Worm (Caenorhabditis elegans) whole organism, L4 larva: ENCODE measurements around the gene str-262.
"Not testable (repeated sequence)": the region's sequence is repeated elsewhere in the genome, so short reads cannot be mapped to it uniquely, and the experiment has no call there.

Experiments used
- D1046.2 ChIP-seq: fragments of 200-800 bp; sonication (Bioruptor generic); IDR thresholded peaks from 2 replicates; pipeline ENCODE4 v1.3.6; 2022; ENCODE audit warnings: missing genetic modification characterization, missing compliant biosample characterization
- F10B5.3 ChIP-seq: sonication (generic microtip); optimal IDR thresholded peaks from 2 replicates; lab custom pipeline; 2016; ENCODE audit warnings: mild to moderate bottlenecking, missing genetic modification characterization, missing compliant biosample characterization
- F26F4.8 ChIP-seq: fragments of 200-800 bp; sonication (Bioruptor generic); conservative IDR thresholded peaks from 2 replicates; pipeline ENCODE4 v1.3.6; 2022; ENCODE audit warnings: missing genetic modification characterization, missing compliant biosample characterization
- Y105C5A.15 ChIP-seq: fragments of 200-800 bp; sonication (Bioruptor generic); IDR thresholded peaks from 2 replicates; pipeline ENCODE4 v1.3.6; 2022; ENCODE audit warnings: missing genetic modification characterization, missing compliant biosample characterization
- Y48G9A.11 ChIP-seq: fragments of 200-800 bp; sonication (Bioruptor generic); IDR thresholded peaks from 2 replicates; pipeline ENCODE4 v1.3.6; 2022; ENCODE audit warnings: missing genetic modification reagents, missing genetic modification characterization, missing compliant biosample characterization
- Y75B8A.6 ChIP-seq: fragments of 200-800 bp; sonication (Bioruptor generic); IDR thresholded peaks from 2 replicates; pipeline ENCODE4 v1.3.6; 2022; ENCODE audit warnings: missing genetic modification reagents, missing genetic modification characterization, missing compliant biosample characterization
- aha-1 ChIP-seq: fragments of 150-350 bp; peaks from one replicate; lab custom pipeline; 2014; ENCODE audit warnings: missing biosample characterization, missing genetic modification characterization
- arid-1 ChIP-seq: fragments of 200-800 bp; sonication (Bioruptor generic); conservative IDR thresholded peaks from 2 replicates; pipeline ENCODE4 v1.3.6; 2022; ENCODE audit warnings: missing genetic modification reagents, missing genetic modification characterization, missing compliant biosample characterization
- attf-4 ChIP-seq: sonication (generic microtip); optimal IDR thresholded peaks from 3 replicates; lab custom pipeline; 2017; ENCODE audit warnings: missing biosample characterization, missing genetic modification characterization
- ceh-82 ChIP-seq: sonication (generic microtip); optimal IDR thresholded peaks from 2 replicates; lab custom pipeline; 2017; ENCODE audit warnings: missing biosample characterization, missing genetic modification characterization
- cey-2 ChIP-seq: sonication (generic microtip); optimal IDR thresholded peaks from 3 replicates; lab custom pipeline; 2017; ENCODE audit warnings: missing genetic modification characterization, mild to moderate bottlenecking, missing compliant biosample characterization, antibody characterized with exemption, borderline replicate concordance; ENCODE audit not compliant: insufficient read depth
- ctbp-1 ChIP-seq: fragments of 200-800 bp; sonication (Bioruptor generic); IDR thresholded peaks from 2 replicates; pipeline ENCODE4 v1.3.6; 2022; ENCODE audit warnings: missing genetic modification reagents, missing genetic modification characterization, missing compliant biosample characterization
- daf-12 ChIP-seq: fragments of 150-350 bp; optimal IDR thresholded peaks from 2 replicates; lab custom pipeline; 2014; ENCODE audit warnings: missing biosample characterization, missing genetic modification reagents, missing genetic modification characterization
- daf-8 ChIP-seq: fragments of 200-800 bp; sonication (Bioruptor generic); IDR thresholded peaks from 2 replicates; pipeline ENCODE4 v1.3.6; 2022; ENCODE audit warnings: missing genetic modification characterization, missing compliant biosample characterization
- dmd-6 ChIP-seq: fragments of 200-800 bp; sonication (Bioruptor generic); IDR thresholded peaks from 2 replicates; pipeline ENCODE4 v1.3.6; 2022; ENCODE audit warnings: missing genetic modification reagents, missing genetic modification characterization, missing compliant biosample characterization
- dmd-8 ChIP-seq: fragments of 200-800 bp; sonication (Bioruptor generic); IDR thresholded peaks from 2 replicates; pipeline ENCODE4 v1.3.6; 2022; ENCODE audit warnings: missing genetic modification characterization, missing compliant biosample characterization
- dmd-9 ChIP-seq: fragments of 200-800 bp; sonication (Bioruptor generic); IDR thresholded peaks from 2 replicates; pipeline ENCODE4 v1.3.6; 2022; ENCODE audit warnings: missing genetic modification reagents, missing genetic modification characterization, missing compliant biosample characterization
- dpl-1 ChIP-seq: fragments of 150-350 bp; optimal IDR thresholded peaks from 2 replicates; lab custom pipeline; 2014; ENCODE audit warnings: missing biosample characterization, missing genetic modification reagents, missing genetic modification characterization
- duxl-1 ChIP-seq: sonication (generic microtip); optimal IDR thresholded peaks from 2 replicates; lab custom pipeline; 2016; ENCODE audit warnings: mild to moderate bottlenecking, missing genetic modification characterization, moderate library complexity, missing compliant biosample characterization; ENCODE audit not compliant: poor library complexity
- dve-1 ChIP-seq: sonication (generic microtip); optimal IDR thresholded peaks from 2 replicates; lab custom pipeline; 2017; ENCODE audit warnings: antibody characterized with exemption, mild to moderate bottlenecking, missing genetic modification characterization, missing compliant biosample characterization; ENCODE audit not compliant: insufficient read depth
- hlh-11 ChIP-seq: fragments of 200-800 bp; sonication (Bioruptor generic); optimal IDR thresholded peaks from 2 replicates; lab custom pipeline; 2018; ENCODE audit warnings: mild to moderate bottlenecking, missing genetic modification characterization, missing compliant biosample characterization
- hlh-30 ChIP-seq: sonication (generic microtip); optimal IDR thresholded peaks from 2 replicates; lab custom pipeline; 2017; ENCODE audit warnings: antibody characterized with exemption, mild to moderate bottlenecking, missing genetic modification characterization, missing compliant biosample characterization; ENCODE audit not compliant: insufficient read depth
- hmg-1.1 ChIP-seq: fragments of 200-800 bp; sonication (Bioruptor generic); IDR thresholded peaks from 2 replicates; pipeline ENCODE4 v1.3.6; 2022; ENCODE audit warnings: missing genetic modification reagents, missing genetic modification characterization, missing compliant biosample characterization
- lim-7 ChIP-seq: fragments of 200-800 bp; sonication (Bioruptor generic); IDR thresholded peaks from 2 replicates; pipeline ENCODE4 v1.3.6; 2022; ENCODE audit warnings: missing genetic modification characterization, missing compliant biosample characterization
- lin-1 ChIP-seq: fragments of 200-800 bp; sonication (Bioruptor generic); IDR thresholded peaks from 2 replicates; pipeline ENCODE4 v1.3.6; 2022; ENCODE audit warnings: missing genetic modification reagents, missing genetic modification characterization, missing compliant biosample characterization
- lin-29 ChIP-seq: fragments of 200-800 bp; sonication (Bioruptor generic); IDR thresholded peaks from 2 replicates; pipeline ENCODE4 v1.3.6; 2022; ENCODE audit warnings: missing genetic modification reagents, missing genetic modification characterization, missing compliant biosample characterization
- lir-3 ChIP-seq: sonication (generic microtip); optimal IDR thresholded peaks from 2 replicates; lab custom pipeline; 2016; ENCODE audit warnings: mild to moderate bottlenecking, missing genetic modification characterization, missing compliant biosample characterization
- madf-9 ChIP-seq: fragments of 200-800 bp; sonication (Bioruptor generic); conservative IDR thresholded peaks from 2 replicates; pipeline ENCODE4 v1.3.6; 2022; ENCODE audit warnings: missing genetic modification reagents, missing genetic modification characterization, missing compliant biosample characterization
- nhr-111 ChIP-seq: fragments of 200-800 bp; sonication (Bioruptor generic); optimal IDR thresholded peaks from 2 replicates; lab custom pipeline; 2018; ENCODE audit warnings: mild to moderate bottlenecking, missing genetic modification characterization, missing compliant biosample characterization
- nhr-41 ChIP-seq: fragments of 200-800 bp; sonication (Bioruptor generic); IDR thresholded peaks from 2 replicates; pipeline ENCODE4 v1.3.6; 2022; ENCODE audit warnings: missing genetic modification reagents, missing genetic modification characterization, missing compliant biosample characterization
- pha-4 ChIP-seq, 2 experiments: fragments of 150-350 bp in 1 of 2; fragments of 200-800 bp in 1 of 2; sonication (Bioruptor generic) in 1 of 2; IDR thresholded peaks in 1 of 2; optimal IDR thresholded peaks in 1 of 2; 2 replicates each; pipeline versions ENCODE4 v1.3.6 to Lab custom; 2014 to 2022; ENCODE audit warnings: missing genetic modification characterization in 2 of 2, missing genetic modification reagents in 2 of 2, missing biosample characterization in 1 of 2, missing compliant biosample characterization in 1 of 2
- php-3 ChIP-seq: fragments of 200-800 bp; sonication (Bioruptor generic); IDR thresholded peaks from 2 replicates; pipeline ENCODE4 v1.3.6; 2022; ENCODE audit warnings: missing genetic modification reagents, missing genetic modification characterization, missing compliant biosample characterization
- sdz-12 ChIP-seq: fragments of 200-800 bp; sonication (Bioruptor generic); optimal IDR thresholded peaks from 2 replicates; lab custom pipeline; 2018; ENCODE audit warnings: mild to moderate bottlenecking, missing genetic modification characterization, missing compliant biosample characterization
- snpc-4 ChIP-seq: fragments of 150-350 bp; optimal IDR thresholded peaks from 2 replicates; lab custom pipeline; 2014; ENCODE audit warnings: missing biosample characterization, missing genetic modification characterization
- tra-1 ChIP-seq: fragments of 200-800 bp; sonication (Bioruptor generic); IDR thresholded peaks from 2 replicates; pipeline ENCODE4 v1.3.6; 2022; ENCODE audit warnings: missing genetic modification reagents, missing genetic modification characterization, missing compliant biosample characterization
- unc-39 ChIP-seq: sonication (generic microtip); optimal IDR thresholded peaks from 2 replicates; lab custom pipeline; 2017; ENCODE audit warnings: missing biosample characterization, missing genetic modification characterization
- vab-7 ChIP-seq: fragments of 200-800 bp; sonication (Bioruptor generic); IDR thresholded peaks from 2 replicates; pipeline ENCODE4 v1.3.6; 2022; ENCODE audit warnings: missing genetic modification reagents, missing genetic modification characterization, missing compliant biosample characterization

Gene str-262

ce11 chrV:722889-723288 lies 29.7 kb downstream of the str-262 start:
- no peak for TF ChIP-seq madf-9
- peak; percentile 95 for TF ChIP-seq aha-1 (tag; lab: Kevin White, UChicago)

- no peak for TF ChIP-seq ceh-82 (tag; lab: Kevin White, UChicago)
- no peak for TF ChIP-seq F10B5.3 (tag; lab: Kevin White, UChicago)
- TF ChIP-seq nhr-111 (GFP tag; lab: Kevin White, UChicago), result no peak
- TF ChIP-seq lin-29 (GFP tag; lab: Robert Waterston, UW), result no peak
- TF ChIP-seq snpc-4 (tag; lab: Kevin White, UChicago), result no peak
- no peak for TF ChIP-seq cey-2 (tag; lab: Kevin White, UChicago)
Observed at ce11 chrV:719731-720130, 32.8 kb downstream of the str-262 start, which contains the start of gene srbc-40. srbc-40 (minus strand) TSS chrV:719831.

- no peak for TF ChIP-seq dpl-1 (GFP tag; lab: Kevin White, UChicago)
- no peak for TF ChIP-seq hlh-30
- no peak for TF ChIP-seq duxl-1
- TF ChIP-seq dmd-8 (GFP tag; lab: Robert Waterston, UW), result no peak
- no peak for TF ChIP-seq sdz-12 (GFP tag; lab: Kevin White, UChicago)
- no peak for TF ChIP-seq aha-1 (tag; lab: Kevin White, UChicago)
- no peak for TF ChIP-seq lir-3 (tag; lab: Kevin White, UChicago)
- TF ChIP-seq dmd-9 (GFP tag; lab: Robert Waterston, UW), result no peak
- TF ChIP-seq unc-39 (tag; lab: Kevin White, UChicago), result no peak
Observed at ce11 chrV:712882-713281, 39.7 kb downstream of the str-262 start, which contains the start of gene cyp-33C11. cyp-33C11 (minus strand) TSS chrV:712982.

- TF ChIP-seq attf-4 (no peak), dve-1 (tag; lab: Kevin White, UChicago) (no peak)
Observed at ce11 chrV:708808-709207, 43.8 kb downstream of the str-262 start, which contains the start of gene srbc-39. srbc-39 (plus strand) TSS chrV:709108.

ce11 chrV:706918-707317 lies 45.7 kb downstream of the str-262 start, which contains the start of gene srbc-38:
srbc-38 (plus strand) TSS chrV:707218.
- no peak for TF ChIP-seq daf-8
- no peak for TF ChIP-seq daf-12
- TF ChIP-seq dve-1 (tag; lab: Kevin White, UChicago), result no peak
- no peak for TF ChIP-seq snpc-4 (tag; lab: Kevin White, UChicago)
- no peak for TF ChIP-seq hlh-11 (tag; lab: Kevin White, UChicago)

ce11 chrV:706449-706848 lies 46.1 kb downstream of the str-262 start:
- TF ChIP-seq lim-7, result peak; percentile 87
- TF ChIP-seq tra-1 (GFP tag; lab: Robert Waterston, UW), result peak; percentile 59; the same call in 1 of the 2 replicates
- TF ChIP-seq dmd-6 (GFP tag; lab: Robert Waterston, UW), result peak; percentile 51
- 0 out of 2 replicates have a peak, but pooled peaks have one; percentile 65 for TF ChIP-seq D1046.2 (GFP tag; lab: Robert Waterston, UW)
- TF ChIP-seq hmg-1.1 (GFP tag; lab: Robert Waterston, UW), result peak; percentile 66
- TF ChIP-seq Y75B8A.6 (GFP tag; lab: Robert Waterston, UW), result 0 out of 2 replicates have a peak, but pooled peaks have one; percentile 24
- peak; percentile 51; the same call in 1 of the 2 replicates for TF ChIP-seq pha-4 (GFP tag; IDR thresholded peaks at IDR 0.05; lab: Robert Waterston, UW)
- TF ChIP-seq pha-4 (tag; optimal IDR thresholded peaks at IDR 0.05; lab: Kevin White, UChicago), result not testable (repeated sequence)
- peak; percentile 11; the same call in 1 of the 2 replicates for TF ChIP-seq nhr-41
- peak; percentile 48; the same call in 1 of the 2 replicates for TF ChIP-seq ctbp-1 (GFP tag; lab: Robert Waterston, UW)
- peak; percentile 88 for TF ChIP-seq dmd-8 (GFP tag; lab: Robert Waterston, UW)
- peak; percentile 73 for TF ChIP-seq vab-7 (GFP tag; lab: Robert Waterston, UW)
- TF ChIP-seq lin-1, result peak; percentile 51; the same call in 1 of the 2 replicates
- 0 out of 2 replicates have a peak, but pooled peaks have one; percentile 34 for TF ChIP-seq Y48G9A.11 (GFP tag; lab: Robert Waterston, UW)
- TF ChIP-seq arid-1, result peak; percentile 68
- TF ChIP-seq Y105C5A.15 (GFP tag; lab: Robert Waterston, UW), result 0 out of 2 replicates have a peak, but pooled peaks have one; percentile 28
- TF ChIP-seq php-3 (GFP tag; lab: Robert Waterston, UW), result peak; percentile 57; the same call in 1 of the 2 replicates
- peak; percentile 71; the same call in 1 of the 2 replicates for TF ChIP-seq F26F4.8 (GFP tag; lab: Robert Waterston, UW)
